Worm (Caenorhabditis elegans) whole organism, young adult: ENCODE measurements around the gene C16C8.22.

Experiments
- B0019.2 ChIP-seq: fragments of 200-800 bp; sonication (Bioruptor generic); conservative IDR thresholded peaks from 2 replicates; pipeline ENCODE4 v1.3.6; 2022; ENCODE audit warnings: missing genetic modification reagents, missing genetic modification characterization, missing compliant biosample characterization
- D2030.7 ChIP-seq: fragments of 200-800 bp; sonication (Bioruptor generic); IDR thresholded peaks from 2 replicates; pipeline ENCODE4 v1.3.6; 2022; ENCODE audit warnings: missing genetic modification reagents, missing genetic modification characterization, missing compliant biosample characterization
- F10E7.11 ChIP-seq: sonication (generic microtip); optimal IDR thresholded peaks from 2 replicates; lab custom pipeline; 2017; ENCODE audit warnings: mild to moderate bottlenecking, missing genetic modification characterization, moderate library complexity, missing compliant biosample characterization
- F33H1.4 ChIP-seq: fragments of 200-800 bp; sonication (Bioruptor generic); IDR thresholded peaks from 2 replicates; pipeline ENCODE4 v1.3.6; 2022; ENCODE audit warnings: missing genetic modification reagents, missing genetic modification characterization, missing compliant biosample characterization
- F37B4.10 ChIP-seq: fragments of 200-800 bp; sonication (Bioruptor generic); IDR thresholded peaks from 2 replicates; pipeline ENCODE4 v1.3.6; 2022; ENCODE audit warnings: missing genetic modification characterization, missing compliant biosample characterization
- F52B5.7 ChIP-seq: sonication (generic microtip); optimal IDR thresholded peaks from 2 replicates; lab custom pipeline; 2016; ENCODE audit warnings: mild to moderate bottlenecking, missing genetic modification characterization, missing compliant biosample characterization
- K11D2.4 ChIP-seq: fragments of 200-800 bp; sonication (Bioruptor generic); IDR thresholded peaks from 2 replicates; pipeline ENCODE4 v1.3.6; 2022; ENCODE audit warnings: missing genetic modification reagents, missing genetic modification characterization, missing compliant biosample characterization
- ZK185.1 ChIP-seq: sonication (generic microtip); optimal IDR thresholded peaks from 2 replicates; lab custom pipeline; 2016; ENCODE audit warnings: mild to moderate bottlenecking, missing genetic modification characterization, missing compliant biosample characterization; ENCODE audit not compliant: poor library complexity, severe bottlenecking
- akir-1 ChIP-seq: fragments of 200-800 bp; sonication (Bioruptor generic); optimal IDR thresholded peaks from 2 replicates; lab custom pipeline; 2018; ENCODE audit warnings: mild to moderate bottlenecking, missing genetic modification characterization, moderate library complexity, missing compliant biosample characterization
- ama-1 ChIP-seq, 3 experiments: fragments of 150-350 bp in 1 of 3; sonication (generic microtip) in 2 of 3; optimal IDR thresholded peaks; 2 replicates each; lab custom pipeline; 2014 to 2018; ENCODE audit warnings: missing biosample characterization in 2 of 3, missing genetic modification characterization in 2 of 3, missing genetic modification reagents in 2 of 3
- athp-1 ChIP-seq: sonication (generic microtip); optimal IDR thresholded peaks from 2 replicates; lab custom pipeline; 2017; ENCODE audit warnings: mild to moderate bottlenecking, missing genetic modification characterization, missing compliant biosample characterization
- bed-2 ChIP-seq: fragments of 200-800 bp; sonication (Bioruptor generic); IDR thresholded peaks from 2 replicates; pipeline ENCODE4 v1.3.6; 2022; ENCODE audit warnings: missing genetic modification reagents, missing genetic modification characterization, missing compliant biosample characterization
- ccch-3 ChIP-seq: fragments of 200-800 bp; sonication (Bioruptor generic); optimal IDR thresholded peaks from 2 replicates; lab custom pipeline; 2018; ENCODE audit warnings: mild to moderate bottlenecking, missing genetic modification characterization, missing compliant biosample characterization
- ceh-100 ChIP-seq: fragments of 200-800 bp; sonication (Bioruptor generic); IDR thresholded peaks from 2 replicates; pipeline ENCODE4 v1.3.6; 2022; ENCODE audit warnings: missing genetic modification reagents, missing genetic modification characterization, missing compliant biosample characterization
- ceh-40 ChIP-seq: fragments of 200-800 bp; sonication (Bioruptor generic); IDR thresholded peaks from 2 replicates; pipeline ENCODE4 v1.3.6; 2022; ENCODE audit warnings: missing genetic modification characterization, missing compliant biosample characterization
- ceh-91 ChIP-seq: fragments of 200-800 bp; sonication (Bioruptor generic); IDR thresholded peaks from 2 replicates; pipeline ENCODE4 v1.3.6; 2022; ENCODE audit warnings: missing genetic modification reagents, missing genetic modification characterization, missing compliant biosample characterization
- chd-7 ChIP-seq: sonication (generic microtip); optimal IDR thresholded peaks from 2 replicates; lab custom pipeline; 2016; ENCODE audit warnings: mild to moderate bottlenecking, missing genetic modification characterization, moderate library complexity, missing compliant biosample characterization
- dpff-1 ChIP-seq: sonication (generic microtip); optimal IDR thresholded peaks from 2 replicates; lab custom pipeline; 2017; ENCODE audit warnings: mild to moderate bottlenecking, missing genetic modification characterization, missing compliant biosample characterization
- egrh-3 ChIP-seq: fragments of 200-800 bp; sonication (Bioruptor generic); IDR thresholded peaks from 2 replicates; pipeline ENCODE4 v1.3.6; 2022; ENCODE audit warnings: missing genetic modification reagents, missing genetic modification characterization, missing compliant biosample characterization
- him-1 ChIP-seq: sonication (generic microtip); optimal IDR thresholded peaks from 2 replicates; lab custom pipeline; 2016; ENCODE audit warnings: missing genotype, missing genetic modification reagents, missing genetic modification characterization, missing compliant biosample characterization
- lsl-1 ChIP-seq: fragments of 200-800 bp; sonication (Bioruptor generic); optimal IDR thresholded peaks from 2 replicates; lab custom pipeline; 2018; ENCODE audit warnings: mild to moderate bottlenecking, missing genetic modification characterization, moderate library complexity, missing compliant biosample characterization
- madf-6 ChIP-seq: fragments of 200-800 bp; sonication (Bioruptor generic); IDR thresholded peaks from 2 replicates; pipeline ENCODE4 v1.3.6; 2022; ENCODE audit warnings: missing genetic modification reagents, missing genetic modification characterization, missing compliant biosample characterization
- mcd-1 ChIP-seq: fragments of 200-800 bp; sonication (Bioruptor generic); IDR thresholded peaks from 2 replicates; pipeline ENCODE4 v1.3.6; 2022; ENCODE audit warnings: missing genetic modification reagents, missing genetic modification characterization, missing compliant biosample characterization
- nfya-2 ChIP-seq: fragments of 200-800 bp; sonication (Bioruptor generic); IDR thresholded peaks from 2 replicates; pipeline ENCODE4 v1.3.6; 2022; ENCODE audit warnings: missing genetic modification reagents, missing genetic modification characterization, missing compliant biosample characterization
- nfyb-1 ChIP-seq: fragments of 200-800 bp; sonication (Bioruptor generic); IDR thresholded peaks from 2 replicates; pipeline ENCODE4 v1.3.6; 2022; ENCODE audit warnings: missing genetic modification reagents, missing genetic modification characterization, missing compliant biosample characterization
- nhr-120 ChIP-seq: fragments of 200-800 bp; sonication (Bioruptor generic); IDR thresholded peaks from 2 replicates; pipeline ENCODE4 v1.3.6; 2022; ENCODE audit warnings: missing genetic modification characterization, missing compliant biosample characterization
- nhr-27 ChIP-seq: fragments of 200-800 bp; sonication (Bioruptor generic); optimal IDR thresholded peaks from 2 replicates; lab custom pipeline; 2018; ENCODE audit warnings: mild to moderate bottlenecking, missing genetic modification characterization, moderate library complexity, missing compliant biosample characterization
- pha-4 ChIP-seq: fragments of 150-350 bp; sonication (generic microtip); optimal IDR thresholded peaks from 2 replicates; lab custom pipeline; 2014; ENCODE audit warnings: missing biosample characterization, missing genetic modification reagents, missing genetic modification characterization
- rpc-1 ChIP-seq, 2 experiments: fragments of 150-350 bp in 1 of 2; sonication (generic microtip) in 1 of 2; optimal IDR thresholded peaks; 2 replicates each; lab custom pipeline; 2014 to 2018; ENCODE audit warnings: missing biosample characterization in 1 of 2, missing genetic modification characterization in 1 of 2, missing genetic modification reagents in 1 of 2, missing genotype in 1 of 2
- sdz-38 ChIP-seq: sonication (generic microtip); optimal IDR thresholded peaks from 2 replicates; lab custom pipeline; 2016; ENCODE audit warnings: missing genotype, missing genetic modification characterization, missing compliant biosample characterization
- sea-2 ChIP-seq: fragments of 200-800 bp; sonication (Bioruptor generic); IDR thresholded peaks from 2 replicates; pipeline ENCODE4 v1.3.6; 2022; ENCODE audit warnings: missing genetic modification characterization, missing compliant biosample characterization
- unc-130 ChIP-seq: sonication (generic microtip); optimal IDR thresholded peaks from 2 replicates; lab custom pipeline; 2016; ENCODE audit warnings: missing genetic modification reagents, missing genetic modification characterization, missing compliant biosample characterization
- ztf-18 ChIP-seq: sonication (generic microtip); optimal IDR thresholded peaks from 2 replicates; lab custom pipeline; 2016; ENCODE audit warnings: missing genotype, mild to moderate bottlenecking, missing genetic modification characterization, missing compliant biosample characterization

C16C8.22 gene

DNA sequence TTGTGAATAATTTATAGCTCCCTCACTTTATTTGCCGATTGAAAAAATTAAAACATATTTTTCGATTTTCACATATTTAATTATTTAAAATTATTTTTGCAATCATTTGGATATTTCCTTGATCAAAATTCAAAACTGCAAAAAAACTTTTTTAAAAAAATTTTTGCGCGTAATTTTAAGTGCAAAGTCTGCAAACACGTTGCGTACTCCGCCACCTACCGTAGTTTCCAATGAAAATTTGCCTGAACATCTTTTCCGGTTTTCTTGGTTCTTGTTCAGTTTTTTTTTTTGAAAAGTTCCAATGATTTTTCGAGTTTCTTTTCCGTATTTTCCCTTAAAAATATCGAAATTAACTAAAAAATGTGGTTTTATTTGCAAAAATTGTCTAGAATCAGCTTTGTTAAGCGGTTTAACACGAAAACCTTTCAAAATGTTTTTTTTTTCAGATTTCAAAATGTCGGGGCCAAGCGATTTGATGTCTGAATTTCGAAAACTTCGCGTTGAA lies 5.8 kb upstream of the C16C8.22 start, which contains the start of gene C16C8.25:
C16C8.25 (plus strand) TSS at position 455 of the 505 bp plus-strand sequence.
- TF ChIP-seq lsl-1 (GFP tag; lab: Kevin White, UChicago) = peak; percentile 72
- TF ChIP-seq F37B4.10 (GFP tag; lab: Robert Waterston, UW) = no peak
- TF ChIP-seq madf-6 (GFP tag; lab: Robert Waterston, UW) = peak; percentile 60; the same call in 1 of the 2 replicates
- TF ChIP-seq nfyb-1 = no peak
- no peak; the same call in 1 of the 2 replicates for TF ChIP-seq F33H1.4 (GFP tag; lab: Robert Waterston, UW)
- TF ChIP-seq nhr-27 (tag; lab: Kevin White, UChicago) = no peak
- 0 out of 2 replicates have a peak, but pooled peaks have one; percentile 33 for TF ChIP-seq D2030.7 (GFP tag; lab: Robert Waterston, UW)

DNA sequence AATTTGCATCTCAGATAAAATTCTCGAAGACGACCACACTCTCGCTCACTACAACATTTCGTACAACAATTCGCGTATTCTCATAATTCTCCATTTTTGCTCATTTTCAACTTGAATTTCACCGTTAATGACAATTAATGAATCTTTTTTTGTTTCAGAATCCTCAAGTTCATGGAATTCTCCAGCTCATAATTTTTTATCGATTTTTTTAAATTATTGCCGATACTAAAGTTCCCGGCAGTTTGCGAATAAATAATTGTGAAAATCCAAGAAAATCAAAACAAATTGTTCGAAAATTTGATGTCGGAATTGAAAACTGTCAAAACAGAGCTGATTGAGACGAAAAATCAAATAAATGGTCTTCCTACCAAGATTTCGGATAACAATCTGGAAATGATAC lies 4.9 kb upstream of the C16C8.22 start, which contains the start of gene C16C8.21:
C16C8.21 (plus strand) TSS at position 301 of the 400 bp plus-strand sequence.
- TF ChIP-seq him-1 (tag; lab: Kevin White, UChicago) (no peak), sea-2 (GFP tag; lab: Robert Waterston, UW) (no peak), F52B5.7 (tag; lab: Kevin White, UChicago) (no peak), sdz-38 (tag; lab: Kevin White, UChicago) (no peak), ccch-3 (no peak), B0019.2 (GFP tag; lab: Robert Waterston, UW) (no peak), nfya-2 (GFP tag; lab: Robert Waterston, UW) (no peak), chd-7 (tag; lab: Kevin White, UChicago) (no peak), ceh-100 (GFP tag; lab: Robert Waterston, UW) (no peak), egrh-3 (no peak), K11D2.4 (GFP tag; lab: Robert Waterston, UW) (no peak), ZK185.1 (tag; lab: Kevin White, UChicago) (no peak), madf-6 (GFP tag; lab: Robert Waterston, UW) (no peak), nhr-120 (no peak), athp-1 (tag; lab: Kevin White, UChicago) (no peak), mcd-1 (GFP tag; lab: Robert Waterston, UW) (no peak), ama-1 (optimal IDR thresholded peaks at IDR 0.05; lab: Kevin White, UChicago) (no peak), ama-1 (GFP tag; optimal IDR thresholded peaks at IDR 0.05; lab: Kevin White, UChicago) (no peak), pha-4 (tag; lab: Kevin White, UChicago) (no peak)

DNA sequence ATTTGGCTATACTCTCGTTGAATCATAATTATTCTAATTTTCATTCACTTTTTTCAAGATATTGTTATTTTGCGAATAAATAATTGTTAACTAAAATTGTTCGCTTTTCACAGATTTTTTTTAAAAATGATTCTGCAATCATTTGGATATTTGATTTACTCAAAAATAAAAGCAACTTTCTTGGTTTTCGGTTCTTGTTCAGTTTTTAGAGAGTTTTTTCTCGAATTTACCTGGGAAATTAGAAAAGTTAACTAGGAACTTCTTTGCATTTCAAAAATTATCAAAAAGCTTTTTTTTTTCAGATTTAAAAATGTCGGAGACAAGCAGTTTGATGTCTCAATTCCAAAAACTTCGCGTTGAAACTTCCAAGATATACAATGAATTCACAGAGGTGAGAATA lies 3.6 kb upstream of the C16C8.22 start, which contains the start of the genes C16C8.20 and gldi-6:
C16C8.20 (plus strand) TSS at position 301 of the 400 bp plus-strand sequence.
gldi-6 (plus strand) TSS at position 301 of the 400 bp plus-strand sequence.
- no peak for TF ChIP-seq ceh-40
- TF ChIP-seq unc-130 (GFP tag; lab: Kevin White, UChicago) = no peak
- no peak for TF ChIP-seq ceh-91 (GFP tag; lab: Robert Waterston, UW)
- no peak for TF ChIP-seq pha-4 (tag; lab: Kevin White, UChicago)
- TF ChIP-seq ztf-18 = no peak
- no peak for TF ChIP-seq dpff-1 (tag; lab: Kevin White, UChicago)
- TF ChIP-seq rpc-1 (optimal IDR thresholded peaks at IDR 0.05; lab: Kevin White, UChicago) = no peak
- no peak for TF ChIP-seq rpc-1 (tag; optimal IDR thresholded peaks at IDR 0.05; lab: Kevin White, UChicago)
- TF ChIP-seq akir-1 (GFP tag; lab: Kevin White, UChicago) = no peak

DNA sequence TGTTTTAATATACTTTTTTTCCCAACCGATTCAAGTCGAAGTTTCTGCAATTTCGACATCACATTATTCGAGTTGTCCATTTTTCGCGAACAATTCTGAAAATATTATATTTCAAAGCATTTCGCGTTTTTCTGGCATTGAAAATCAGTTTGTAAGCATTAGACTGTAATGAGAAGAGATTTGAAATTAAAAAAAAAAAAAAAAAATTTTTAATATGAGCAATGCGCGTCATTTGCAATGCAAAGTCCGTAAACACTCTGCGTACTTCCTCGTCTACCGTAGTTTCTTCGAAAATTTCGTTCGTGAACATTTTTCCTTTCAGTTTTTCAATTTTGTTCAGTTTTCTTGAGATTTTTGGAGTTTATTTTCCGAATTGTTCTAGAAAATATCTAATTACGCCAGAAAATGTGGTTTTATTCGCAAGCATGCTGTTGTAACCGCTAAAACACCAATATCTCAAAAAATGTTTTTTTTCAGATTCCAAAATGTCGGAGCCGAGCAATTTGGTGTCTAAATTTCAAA lies 2.3 kb upstream of the C16C8.22 start, which contains the start of the genes C16C8.5 and C16C8.16:
C16C8.5 (minus strand) TSS at position 101 of the 522 bp plus-strand sequence.
C16C8.16 (plus strand) TSS at position 472 of the 522 bp plus-strand sequence.
- TF ChIP-seq F10E7.11 (no peak), lsl-1 (GFP tag; lab: Kevin White, UChicago) (peak; percentile 71), bed-2 (no peak), madf-6 (GFP tag; lab: Robert Waterston, UW) (peak; percentile 21; the same call in 1 of the 2 replicates)
